Worm (Caenorhabditis elegans): ENCODE data around the gene hsp-12.2.
A peak's percentile ranks its signal among the peaks of the same experiment; 100 is the strongest.

hsp-12.2 gene

DNA sequence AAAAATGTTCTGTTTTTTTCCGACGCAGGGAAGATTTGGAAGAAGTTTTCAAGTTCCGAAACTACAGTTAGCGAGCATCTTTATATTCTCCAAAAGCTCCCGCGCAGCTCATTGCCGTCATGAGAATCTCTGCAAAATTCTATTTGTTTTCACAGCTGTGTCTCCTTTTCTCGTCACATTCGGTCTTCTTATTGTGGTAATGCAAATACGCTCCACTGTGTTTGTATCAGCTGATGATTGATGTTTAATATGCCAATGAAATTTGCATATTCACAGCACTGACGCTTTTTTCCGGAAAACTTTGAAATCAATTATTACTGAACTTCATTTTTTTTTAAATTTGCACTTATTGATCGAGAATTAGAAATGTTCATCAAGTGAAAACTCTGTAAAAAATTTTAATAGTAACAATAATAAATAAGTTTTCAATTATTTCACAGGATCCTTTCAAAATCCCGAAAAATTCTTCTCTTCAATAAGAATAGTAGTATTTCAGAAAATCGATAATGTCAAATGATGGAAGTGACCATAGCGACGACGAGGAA is 44.7 kb upstream of the hsp-12.2 start, which contains the start of gene K06H7.2 (continued):
- peak; percentile 20 for TF ChIP-seq sem-4 (tag; optimal IDR thresholded peaks at IDR 0.05)
- TF ChIP-seq snpc-4 (tag; optimal IDR thresholded peaks at IDR 0.05): no peak
- no peak for TF ChIP-seq elt-1 (tag; optimal IDR thresholded peaks at IDR 0.05)
- TF ChIP-seq ztf-4 (tag; optimal IDR thresholded peaks at IDR 0.05): peak; percentile 3
- no peak for TF ChIP-seq egl-27 (tag; optimal IDR thresholded peaks at IDR 0.05)
- no peak for TF ChIP-seq mdl-1 (tag; optimal IDR thresholded peaks at IDR 0.05)
- no peak for TF ChIP-seq mbf-1 (tag; optimal IDR thresholded peaks at IDR 0.05)
- TF ChIP-seq ceh-16 (tag; optimal IDR thresholded peaks at IDR 0.05): no peak
- TF ChIP-seq elt-3 (tag; optimal IDR thresholded peaks at IDR 0.05): no peak
- peak; percentile 36 for TF ChIP-seq fos-1 (tag; optimal IDR thresholded peaks at IDR 0.05)

DNA sequence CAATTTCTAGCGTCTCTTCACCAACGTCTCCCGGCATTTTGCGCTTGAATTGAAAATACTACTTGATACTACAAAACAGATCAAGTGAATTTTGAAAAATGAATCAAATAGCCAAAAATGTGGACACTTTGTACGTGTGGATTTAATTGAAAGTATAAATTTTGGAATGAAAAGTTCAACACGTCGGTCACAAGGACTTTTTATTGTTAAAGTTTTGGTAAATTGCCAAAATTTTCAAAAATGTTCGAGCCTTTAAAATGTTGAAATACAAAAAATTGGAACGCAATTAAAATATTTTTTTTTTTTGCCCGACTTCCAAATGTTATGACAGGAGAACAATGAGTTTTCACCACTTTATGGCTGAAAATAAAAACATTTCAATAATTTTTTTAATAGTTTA is 39.8 kb upstream of the hsp-12.2 start, which contains the start of gene K06H7.8:
TSS of gene K06H7.8 (minus strand) at position 101 of the 400 bp plus-strand sequence.
- TF ChIP-seq blmp-1 (tag; optimal IDR thresholded peaks at IDR 0.05; ENCODE audit: insufficient read depth): no peak
- no peak for TF ChIP-seq aly-2 (tag; optimal IDR thresholded peaks at IDR 0.05)
- TF ChIP-seq unc-55 (GFP tag; optimal IDR thresholded peaks at IDR 0.05): no peak
- TF ChIP-seq peb-1 (tag; optimal IDR thresholded peaks at IDR 0.05): no peak
- no peak for TF ChIP-seq gmeb-1 (tag; optimal IDR thresholded peaks at IDR 0.05)
- no peak for TF ChIP-seq nhr-11 (tag; optimal IDR thresholded peaks at IDR 0.05)
- no peak for TF ChIP-seq mdl-1 (tag; optimal IDR thresholded peaks at IDR 0.05)
- TF ChIP-seq R02D3.7 (tag; optimal IDR thresholded peaks at IDR 0.05): no peak
- no peak for TF ChIP-seq snpc-4 (tag; optimal IDR thresholded peaks at IDR 0.05)
- no peak for TF ChIP-seq nhr-10 (tag; optimal IDR thresholded peaks at IDR 0.05)
- no peak for TF ChIP-seq ztf-4 (tag; optimal IDR thresholded peaks at IDR 0.05)
- no peak for TF ChIP-seq nhr-23 (tag; optimal IDR thresholded peaks at IDR 0.05)
- no peak for TF ChIP-seq lin-39 (tag; optimal IDR thresholded peaks at IDR 0.05)
- TF ChIP-seq nhr-21 (tag; optimal IDR thresholded peaks at IDR 0.05): no peak

DNA sequence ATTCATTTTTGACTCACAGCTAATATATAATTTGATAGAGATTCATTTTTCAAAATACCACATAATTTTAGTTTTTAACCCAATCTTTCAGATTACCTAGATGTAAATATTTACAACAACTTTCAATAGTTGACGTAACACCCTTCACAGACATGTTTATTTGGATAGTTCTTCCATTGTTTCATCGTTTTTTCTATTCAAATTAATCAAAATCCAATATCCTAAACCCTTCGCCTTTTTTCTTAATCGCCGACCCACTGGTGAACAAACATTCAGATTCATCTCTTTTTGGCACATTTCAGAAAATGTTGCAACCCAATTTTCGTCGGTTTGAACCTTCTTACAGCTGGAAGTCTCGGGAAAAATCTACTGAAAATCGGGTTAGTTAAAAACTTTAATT is 38.9 kb upstream of the hsp-12.2 start, which contains the start of gene K06H7.1:
TSS of gene K06H7.1 (plus strand) at position 301 of the 400 bp plus-strand sequence.
- no peak for TF ChIP-seq ztf-1 (GFP tag; conservative IDR thresholded peaks at IDR 0.05)
- no peak for TF ChIP-seq lin-13 (GFP tag; optimal IDR thresholded peaks at IDR 0.05)
- TF ChIP-seq blmp-1 (tag; optimal IDR thresholded peaks at IDR 0.05; ENCODE audit: insufficient read depth): no peak

DNA sequence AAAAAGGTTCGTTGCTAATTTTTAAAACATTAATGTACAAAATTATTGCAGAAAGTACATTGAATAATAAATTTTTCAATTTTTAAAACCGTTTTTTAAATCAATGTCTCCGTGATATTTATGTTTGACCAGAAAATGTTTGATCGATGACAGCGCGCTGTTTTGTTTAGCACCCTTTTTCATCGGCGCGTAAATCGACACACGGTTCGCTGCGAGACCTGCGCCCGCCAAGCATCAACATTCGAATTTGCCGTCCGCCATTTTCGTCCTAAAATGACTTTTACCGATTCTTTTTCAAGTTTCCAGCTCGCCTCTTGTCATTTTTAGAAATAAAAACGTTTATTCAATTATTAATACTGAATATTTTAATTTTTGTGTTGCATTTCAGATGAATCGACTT is 36.9 kb upstream of the hsp-12.2 start, which contains the start of gene plk-1:
TSS of gene plk-1 (plus strand) at position 389 of the 400 bp plus-strand sequence.
- TF ChIP-seq egl-27 (tag; optimal IDR thresholded peaks at IDR 0.05): no peak
- no peak for TF ChIP-seq blmp-1 (tag; optimal IDR thresholded peaks at IDR 0.05; ENCODE audit: insufficient read depth)
- TF ChIP-seq gmeb-1 (tag; optimal IDR thresholded peaks at IDR 0.05): peak; percentile 72
- no peak for TF ChIP-seq unc-39 (tag; optimal IDR thresholded peaks at IDR 0.05)
- TF ChIP-seq zag-1 (tag; optimal IDR thresholded peaks at IDR 0.05): no peak
- TF ChIP-seq lsy-2 (tag; optimal IDR thresholded peaks at IDR 0.05): peak in 1 of 2 experiments; percentile 57
- TF ChIP-seq crh-2 (tag; optimal IDR thresholded peaks at IDR 0.05): peak; percentile 11
- no peak for TF ChIP-seq mab-5 (tag; optimal IDR thresholded peaks at IDR 0.05)
- no peak for TF ChIP-seq aly-2 (tag; optimal IDR thresholded peaks at IDR 0.05)
- TF ChIP-seq C34F6.9 (tag; optimal IDR thresholded peaks at IDR 0.05): peak; percentile 11
- TF ChIP-seq sma-9 (GFP tag; optimal IDR thresholded peaks at IDR 0.05): no peak
- TF ChIP-seq sma-9 (tag; optimal IDR thresholded peaks at IDR 0.05): no peak
- TF ChIP-seq lin-11 (tag; optimal IDR thresholded peaks at IDR 0.05): no peak
- TF ChIP-seq nhr-21 (tag; optimal IDR thresholded peaks at IDR 0.05): no peak
- TF ChIP-seq R02D3.7 (tag; optimal IDR thresholded peaks at IDR 0.05): peak; percentile 55
- peak; percentile 2 for TF ChIP-seq sma-3 (GFP tag; optimal IDR thresholded peaks at IDR 0.05)
- TF ChIP-seq nhr-12 (tag; optimal IDR thresholded peaks at IDR 0.05): no peak
- no peak for TF ChIP-seq nhr-77 (tag; optimal IDR thresholded peaks at IDR 0.05)
- TF ChIP-seq nhr-11 (tag; optimal IDR thresholded peaks at IDR 0.05): no peak

DNA sequence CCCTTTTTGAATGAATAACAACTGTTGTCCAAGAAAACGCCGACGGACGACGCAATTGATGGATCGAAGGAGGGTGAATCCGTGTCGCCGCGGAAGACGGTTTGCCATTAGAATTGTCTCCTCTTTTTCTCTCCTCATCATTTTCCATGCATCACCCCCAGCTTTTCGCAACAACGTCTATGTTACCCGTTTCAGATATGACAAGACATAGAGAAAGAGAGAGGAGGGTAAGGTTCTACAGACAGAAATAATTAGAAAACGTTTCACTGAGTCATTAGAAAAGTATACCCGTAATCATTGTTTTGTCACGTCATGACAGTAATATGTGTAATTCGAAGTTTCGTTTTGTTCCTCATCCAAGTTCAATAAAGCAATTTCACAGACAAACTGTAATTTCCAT is 32.1 kb upstream of the hsp-12.2 start:
- TF ChIP-seq unc-55 (GFP tag; optimal IDR thresholded peaks at IDR 0.05) (no peak), nhr-21 (tag; optimal IDR thresholded peaks at IDR 0.05) (peak; percentile 3)

Data from whole organism, L2 larva.